Worm (Caenorhabditis elegans) whole organism, young adult: ENCODE measurements around the gene lec-8.
A peak's percentile ranks its signal among the peaks of the same experiment; 100 is the strongest.

Source experiments
- B0019.2 ChIP-seq: fragments of 200-800 bp; sonication (Bioruptor generic); conservative IDR thresholded peaks from 2 replicates; pipeline ENCODE4 v1.3.6; 2022; ENCODE audit warnings: missing genetic modification reagents, missing genetic modification characterization, missing compliant biosample characterization
- D2030.7 ChIP-seq: fragments of 200-800 bp; sonication (Bioruptor generic); IDR thresholded peaks from 2 replicates; pipeline ENCODE4 v1.3.6; 2022; ENCODE audit warnings: missing genetic modification reagents, missing genetic modification characterization, missing compliant biosample characterization
- Y67H2A.10 ChIP-seq: fragments of 200-800 bp; sonication (Bioruptor generic); conservative IDR thresholded peaks from 2 replicates; pipeline ENCODE4 v1.3.6; 2022; ENCODE audit warnings: missing genetic modification reagents, missing genetic modification characterization, missing compliant biosample characterization
- akir-1 ChIP-seq: fragments of 200-800 bp; sonication (Bioruptor generic); optimal IDR thresholded peaks from 2 replicates; lab custom pipeline; 2018; ENCODE audit warnings: mild to moderate bottlenecking, missing genetic modification characterization, moderate library complexity, missing compliant biosample characterization
- atf-7 ChIP-seq: sonication (generic microtip); optimal IDR thresholded peaks from 2 replicates; lab custom pipeline; 2017; ENCODE audit warnings: mild to moderate bottlenecking, missing genetic modification characterization, missing compliant biosample characterization
- cebp-1 ChIP-seq, 2 experiments: fragments of 200-800 bp in 1 of 2; sonication (Bioruptor generic) in 1 of 2; sonication (generic microtip) in 1 of 2; IDR thresholded peaks in 1 of 2; optimal IDR thresholded peaks in 1 of 2; 2 replicates each; pipeline versions ENCODE4 v1.3.6 to Lab custom; 2017 to 2022; ENCODE audit warnings: missing compliant biosample characterization in 2 of 2, missing genetic modification characterization in 2 of 2, mild to moderate bottlenecking in 1 of 2, missing genetic modification reagents in 1 of 2, moderate library complexity in 1 of 2
- ceh-100 ChIP-seq: fragments of 200-800 bp; sonication (Bioruptor generic); IDR thresholded peaks from 2 replicates; pipeline ENCODE4 v1.3.6; 2022; ENCODE audit warnings: missing genetic modification reagents, missing genetic modification characterization, missing compliant biosample characterization
- chd-7 ChIP-seq: sonication (generic microtip); optimal IDR thresholded peaks from 2 replicates; lab custom pipeline; 2016; ENCODE audit warnings: mild to moderate bottlenecking, missing genetic modification characterization, moderate library complexity, missing compliant biosample characterization
- dox-1 ChIP-seq: fragments of 200-800 bp; sonication (Bioruptor generic); IDR thresholded peaks from 2 replicates; pipeline ENCODE4 v1.3.6; 2022; ENCODE audit warnings: missing genetic modification reagents, missing genetic modification characterization, missing compliant biosample characterization
- efl-1 ChIP-seq: fragments of 150-350 bp; optimal IDR thresholded peaks from 2 replicates; lab custom pipeline; 2014; ENCODE audit warnings: missing biosample characterization, missing genetic modification reagents, missing genetic modification characterization
- hrde-1 ChIP-seq: sonication (generic microtip); optimal IDR thresholded peaks from 2 replicates; lab custom pipeline; 2016; ENCODE audit warnings: missing genetic modification characterization, mild to moderate bottlenecking, missing compliant biosample characterization, moderate library complexity, missing genotype, missing genetic modification reagents, borderline replicate concordance
- lin-26 ChIP-seq: fragments of 200-800 bp; sonication (Bioruptor generic); IDR thresholded peaks from 2 replicates; pipeline ENCODE4 v1.3.6; 2022; ENCODE audit warnings: missing genetic modification reagents, missing genetic modification characterization, missing compliant biosample characterization
- lin-35 ChIP-seq, 3 experiments: fragments of 150-350 bp in 2 of 3; sonication (generic microtip) in 1 of 3; optimal IDR thresholded peaks; 2 replicates each; lab custom pipeline; 2014 to 2018; ENCODE audit warnings: missing biosample characterization in 3 of 3, missing genetic modification characterization in 3 of 3, missing genetic modification reagents in 3 of 3
- lin-54 ChIP-seq: fragments of 200-800 bp; sonication (Bioruptor generic); optimal IDR thresholded peaks from 2 replicates; lab custom pipeline; 2018; ENCODE audit warnings: mild to moderate bottlenecking, missing genetic modification characterization, missing compliant biosample characterization
- madf-10 ChIP-seq: sonication (generic microtip); optimal IDR thresholded peaks from 2 replicates; lab custom pipeline; 2016; ENCODE audit warnings: mild to moderate bottlenecking, missing genetic modification characterization, missing compliant biosample characterization
- mcd-1 ChIP-seq: fragments of 200-800 bp; sonication (Bioruptor generic); IDR thresholded peaks from 2 replicates; pipeline ENCODE4 v1.3.6; 2022; ENCODE audit warnings: missing genetic modification reagents, missing genetic modification characterization, missing compliant biosample characterization
- mxl-1 ChIP-seq: sonication (generic microtip); optimal IDR thresholded peaks from 2 replicates; lab custom pipeline; 2016; ENCODE audit warnings: missing genetic modification characterization, missing compliant biosample characterization
- nfya-2 ChIP-seq: fragments of 200-800 bp; sonication (Bioruptor generic); IDR thresholded peaks from 2 replicates; pipeline ENCODE4 v1.3.6; 2022; ENCODE audit warnings: missing genetic modification reagents, missing genetic modification characterization, missing compliant biosample characterization
- nhr-80 ChIP-seq: sonication (generic microtip); optimal IDR thresholded peaks from 2 replicates; lab custom pipeline; 2016; ENCODE audit warnings: missing genetic modification characterization, missing compliant biosample characterization
- rcor-1 ChIP-seq: fragments of 200-800 bp; sonication (Bioruptor generic); IDR thresholded peaks from 2 replicates; pipeline ENCODE4 v1.3.6; 2022; ENCODE audit warnings: missing genetic modification reagents, missing genetic modification characterization, missing compliant biosample characterization
- rec-8 ChIP-seq, 2 experiments: sonication (generic microtip); optimal IDR thresholded peaks; 2 replicates each; lab custom pipeline; 2016; ENCODE audit warnings: mild to moderate bottlenecking in 2 of 2, missing genetic modification characterization in 2 of 2, missing genetic modification reagents in 2 of 2, missing genotype in 2 of 2, missing biosample characterization in 1 of 2, missing compliant biosample characterization in 1 of 2, moderate library complexity in 1 of 2
- snpc-3.4 ChIP-seq: sonication (generic microtip); optimal IDR thresholded peaks from 2 replicates; lab custom pipeline; 2017; ENCODE audit warnings: missing genetic modification characterization, mild to moderate bottlenecking, missing compliant biosample characterization, antibody characterized with exemption, moderate library complexity, missing genotype, missing genetic modification reagents
- zfh-2 ChIP-seq: fragments of 200-800 bp; sonication (Bioruptor generic); conservative IDR thresholded peaks from 2 replicates; pipeline ENCODE4 v1.3.6; 2022; ENCODE audit warnings: missing genetic modification reagents, missing genetic modification characterization, missing compliant biosample characterization
- zim-3 ChIP-seq: sonication (generic microtip); optimal IDR thresholded peaks from 2 replicates; lab custom pipeline; 2017; ENCODE audit warnings: mild to moderate bottlenecking, missing genetic modification characterization, moderate library complexity, missing compliant biosample characterization
- ztf-25 ChIP-seq: fragments of 200-800 bp; sonication (Bioruptor generic); IDR thresholded peaks from 2 replicates; pipeline ENCODE4 v1.3.6; 2022; ENCODE audit warnings: missing genetic modification reagents, missing genetic modification characterization, missing compliant biosample characterization
- ztf-28 ChIP-seq: fragments of 200-800 bp; sonication (Bioruptor generic); IDR thresholded peaks from 2 replicates; pipeline ENCODE4 v1.3.6; 2022; ENCODE audit warnings: missing genetic modification reagents, missing genetic modification characterization, missing compliant biosample characterization
- ztf-6 ChIP-seq: fragments of 200-800 bp; sonication (Bioruptor generic); IDR thresholded peaks from 2 replicates; pipeline ENCODE4 v1.3.6; 2022; ENCODE audit warnings: missing genetic modification reagents, missing genetic modification characterization, missing compliant biosample characterization

lec-8 gene

DNA sequence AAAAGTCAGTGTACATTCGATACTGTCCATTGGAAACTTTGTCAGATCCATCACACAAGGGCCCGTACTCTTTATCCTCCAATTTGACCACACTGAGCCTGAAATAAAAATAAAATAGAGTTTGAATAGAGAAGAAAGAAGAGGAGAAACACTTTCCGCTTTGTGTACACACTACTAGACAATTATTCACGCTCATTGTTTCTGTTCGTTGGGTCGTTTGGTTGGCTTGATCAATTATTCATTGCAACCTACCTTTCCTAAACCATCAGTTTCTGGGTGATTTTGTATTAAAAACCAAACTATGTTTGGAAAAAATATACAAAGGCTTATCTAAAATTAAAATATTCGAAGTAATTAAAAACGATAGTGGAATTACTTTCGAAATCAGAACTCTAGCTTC lies 45.6 kb upstream of the lec-8 start (continued):
- no peak for TF ChIP-seq snpc-3.4 (tag; lab: Kevin White, UChicago)
- TF ChIP-seq, all 124 proteins: peak for 0

DNA sequence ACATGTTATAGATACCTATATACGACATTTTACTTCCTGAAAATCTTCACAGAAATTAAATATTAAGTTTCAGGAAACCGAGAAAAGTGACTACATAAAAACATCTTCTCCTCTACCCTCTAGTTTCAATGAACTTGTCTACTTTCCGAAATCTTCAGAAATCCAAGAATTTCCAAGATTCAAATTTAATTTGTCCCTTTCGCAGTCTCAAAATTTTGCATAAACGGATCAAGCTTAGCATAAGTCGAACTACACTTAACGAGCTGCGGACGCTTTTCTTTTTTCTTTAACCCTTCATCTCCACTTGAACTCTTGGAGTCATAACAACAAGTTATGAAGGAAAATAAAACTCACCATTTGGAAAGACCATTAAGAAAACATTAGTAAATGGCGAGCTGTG lies 44.9 kb upstream of the lec-8 start:
- TF ChIP-seq chd-7 (tag; lab: Kevin White, UChicago), result no peak
- TF ChIP-seq efl-1 (GFP tag; lab: Kevin White, UChicago), result no peak
- no peak for TF ChIP-seq nfya-2 (GFP tag; lab: Robert Waterston, UW)
- TF ChIP-seq cebp-1 (GFP tag; IDR thresholded peaks at IDR 0.05; lab: Robert Waterston, UW), result no peak
- TF ChIP-seq cebp-1 (tag; optimal IDR thresholded peaks at IDR 0.05; lab: Kevin White, UChicago), result no peak
- no peak for TF ChIP-seq zfh-2 (GFP tag; lab: Robert Waterston, UW)
- no peak for TF ChIP-seq ceh-100 (GFP tag; lab: Robert Waterston, UW)
- no peak for TF ChIP-seq lin-26 (GFP tag; lab: Robert Waterston, UW)
- no peak for TF ChIP-seq hrde-1 (tag; lab: Kevin White, UChicago)
- TF ChIP-seq rec-8 (tag; optimal IDR thresholded peaks at IDR 0.05; lab: Kevin White, UChicago), result no peak
- TF ChIP-seq rcor-1 (GFP tag; lab: Robert Waterston, UW), result no peak
- TF ChIP-seq nhr-80 (tag; lab: Kevin White, UChicago), result no peak
- no peak for TF ChIP-seq lin-35 (GFP tag; optimal IDR thresholded peaks at IDR 0.05; lab: Kevin White, UChicago)
- TF ChIP-seq, all 124 proteins: peak for 0

- TF ChIP-seq atf-7 (tag; lab: Kevin White, UChicago) (no peak), zfh-2 (GFP tag; lab: Robert Waterston, UW) (peak; percentile 86), madf-10 (tag; lab: Kevin White, UChicago) (peak; percentile 3)
Measured at ce11 chrX:9807377-9808048, 42.9 kb upstream of the lec-8 start, which contains the start of gene lgc-47. Gene lgc-47, minus strand, starts transcription at chrX:9807662.

DNA sequence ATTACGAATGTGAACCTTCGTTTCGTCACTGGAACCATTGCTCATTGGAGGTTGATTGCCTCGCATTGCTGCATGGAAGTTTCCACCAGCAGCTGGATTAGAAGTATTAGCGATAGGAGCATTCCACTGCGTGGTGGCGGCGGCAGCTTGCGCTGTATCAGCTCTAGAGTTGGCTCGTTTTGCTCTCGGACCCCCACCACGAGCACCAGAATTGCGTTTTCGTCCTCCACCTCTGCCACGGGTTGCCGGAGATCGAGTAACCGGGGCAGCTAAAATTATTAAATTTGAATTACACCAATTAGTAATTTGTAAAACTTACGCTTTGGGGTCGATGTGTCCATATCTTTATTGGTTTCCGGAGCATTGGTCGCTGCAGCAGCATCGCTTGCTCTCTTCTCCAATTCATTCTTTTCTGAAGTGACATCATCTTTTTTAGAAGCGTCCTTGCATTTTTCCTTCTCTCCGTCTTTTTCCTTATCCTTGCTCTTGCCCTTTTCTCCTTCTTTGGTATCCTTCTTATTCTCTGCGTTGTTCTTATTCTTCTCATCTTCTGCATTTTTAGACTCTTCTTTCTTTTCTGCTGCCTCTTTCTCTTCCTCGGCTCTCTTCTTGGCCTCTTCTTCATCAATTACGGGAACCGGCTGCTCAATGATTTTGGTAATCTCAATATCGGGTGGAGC lies 36.1 kb upstream of the lec-8 start:
- TF ChIP-seq zfh-2 (GFP tag; lab: Robert Waterston, UW) (peak; percentile 52), B0019.2 (no peak), mcd-1 (GFP tag; lab: Robert Waterston, UW) (0 out of 2 replicates have a peak, but pooled peaks have one; percentile 7)

DNA sequence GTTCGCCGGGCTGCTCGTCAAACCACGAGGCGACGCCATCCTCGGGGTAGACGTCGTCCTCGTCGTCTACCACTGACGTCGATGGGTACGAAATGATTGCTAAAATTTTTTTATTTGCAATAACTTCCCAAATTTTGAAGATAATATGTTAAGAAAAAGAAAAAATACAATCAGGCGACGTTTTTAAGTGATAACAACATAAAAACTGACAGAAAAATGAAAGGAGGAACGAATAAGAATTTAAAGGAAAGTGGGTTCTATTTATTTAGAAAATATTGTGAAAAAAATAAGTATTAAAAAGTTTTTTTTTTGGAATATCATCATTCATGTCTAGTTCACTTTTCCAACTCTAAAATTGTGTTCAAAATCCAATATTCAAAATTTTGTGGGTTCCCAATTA lies 28.2 kb upstream of the lec-8 start, which contains the start of gene dpy-22:
Gene dpy-22 (minus strand): TSS at position 101 of the 400 bp plus-strand sequence.
- TF ChIP-seq ztf-25 (GFP tag; lab: Robert Waterston, UW) (no peak), D2030.7 (GFP tag; lab: Robert Waterston, UW) (no peak), Y67H2A.10 (GFP tag; lab: Robert Waterston, UW) (no peak), rcor-1 (GFP tag; lab: Robert Waterston, UW) (no peak), ztf-6 (GFP tag; lab: Robert Waterston, UW) (no peak), zim-3 (tag; lab: Kevin White, UChicago) (no peak), akir-1 (GFP tag; lab: Kevin White, UChicago) (no peak), mxl-1 (tag; lab: Kevin White, UChicago) (no peak), dox-1 (no peak), madf-10 (tag; lab: Kevin White, UChicago) (no peak), lin-54 (GFP tag; lab: Kevin White, UChicago) (no peak), efl-1 (GFP tag; lab: Kevin White, UChicago) (no peak), ztf-28 (GFP tag; lab: Robert Waterston, UW) (no peak)
